Fruit fly (Drosophila melanogaster) whole organism, embryonic: ENCODE results near the gene CG13032.
A peak's percentile ranks its signal among the peaks of the same experiment; 100 is the strongest.

Source experiments
- CG10431 ChIP-seq: fragments of 200-800 bp; sonication (Bioruptor generic); optimal IDR thresholded peaks from 3 replicates; lab custom pipeline; 2018; ENCODE audit warnings: missing biosample characterization, mild to moderate bottlenecking, missing genetic modification characterization
- CG10462 ChIP-seq: fragments of 200-800 bp; sonication (Bioruptor generic); optimal IDR thresholded peaks from 2 replicates; lab custom pipeline; 2016; ENCODE audit warnings: missing biosample characterization, missing genetic modification characterization
- CG10654 ChIP-seq: fragments of 200-800 bp; sonication (Bioruptor generic); optimal IDR thresholded peaks from 2 replicates; lab custom pipeline; 2016; ENCODE audit warnings: missing biosample characterization, missing genetic modification characterization
- CG11456 ChIP-seq: fragments of 200-800 bp; sonication (Bioruptor generic); IDR thresholded peaks from 3 replicates; pipeline ENCODE4 v1.3.6; 2022; ENCODE audit warnings: missing biosample characterization, missing genetic modification characterization
- CG13296 ChIP-seq: fragments of 200-800 bp; sonication (Bioruptor generic); optimal IDR thresholded peaks from 3 replicates; lab custom pipeline; 2018; ENCODE audit warnings: missing biosample characterization, mild to moderate bottlenecking, missing genetic modification characterization
- CG13894 ChIP-seq: fragments of 200-800 bp; sonication (Bioruptor generic); optimal IDR thresholded peaks from 3 replicates; lab custom pipeline; 2018; ENCODE audit warnings: missing biosample characterization, mild to moderate bottlenecking, missing genetic modification characterization, moderate library complexity
- CG14441 ChIP-seq: fragments of 200-800 bp; sonication (Bioruptor generic); IDR thresholded peaks from 2 replicates; pipeline ENCODE4 v1.3.6; 2022; ENCODE audit warnings: missing biosample characterization, missing genetic modification characterization
- CG1529 ChIP-seq: fragments of 200-800 bp; sonication (Bioruptor generic); optimal IDR thresholded peaks from 3 replicates; lab custom pipeline; 2018; ENCODE audit warnings: missing biosample characterization, missing genetic modification characterization
- CG17186 ChIP-seq: fragments of 200-800 bp; sonication (Bioruptor generic); optimal IDR thresholded peaks from 3 replicates; lab custom pipeline; 2017; ENCODE audit warnings: missing biosample characterization, missing genetic modification reagents, missing genetic modification characterization
- CG17802 ChIP-seq: fragments of 200-800 bp; sonication (Bioruptor generic); optimal IDR thresholded peaks from 2 replicates; lab custom pipeline; 2018; ENCODE audit warnings: missing biosample characterization, mild to moderate bottlenecking, missing genetic modification characterization, moderate library complexity
- CG1832 ChIP-seq: fragments of 200-800 bp; sonication (Bioruptor generic); optimal IDR thresholded peaks from 2 replicates; lab custom pipeline; 2017; ENCODE audit warnings: missing biosample characterization, mild to moderate bottlenecking, missing genetic modification characterization, inconsistent platforms
- CG2116 ChIP-seq: fragments of 200-800 bp; sonication (Bioruptor generic); optimal IDR thresholded peaks from 3 replicates; lab custom pipeline; 2018; ENCODE audit warnings: missing biosample characterization, mild to moderate bottlenecking, missing genetic modification characterization
- CG30020 ChIP-seq: fragments of 200-800 bp; optimal IDR thresholded peaks from 2 replicates; lab custom pipeline; 2019; ENCODE audit warnings: missing biosample characterization, mild to moderate bottlenecking, missing genetic modification characterization, moderate library complexity
- CG3281 ChIP-seq: fragments of 200-800 bp; sonication (Bioruptor generic); optimal IDR thresholded peaks from 3 replicates; lab custom pipeline; 2017; ENCODE audit warnings: missing biosample characterization, mild to moderate bottlenecking, missing genetic modification characterization
- CG3847 ChIP-seq: fragments of 200-800 bp; sonication (Bioruptor generic); IDR thresholded peaks from 2 replicates; pipeline ENCODE4 v1.3.6; 2022; ENCODE audit warnings: missing biosample characterization, missing genetic modification characterization
- CG42726 ChIP-seq: fragments of 200-800 bp; sonication (Bioruptor generic); IDR thresholded peaks from 2 replicates; pipeline ENCODE4 v1.3.6; 2022; ENCODE audit warnings: missing biosample characterization, missing genetic modification characterization; ENCODE audit not compliant: partially characterized antibody
- CG4730 ChIP-seq: fragments of 200-800 bp; sonication (Bioruptor generic); IDR thresholded peaks from 2 replicates; pipeline ENCODE4 v1.3.6; 2022; ENCODE audit warnings: missing biosample characterization, missing genetic modification characterization
- CG6175 ChIP-seq: fragments of 200-800 bp; sonication (Bioruptor generic); IDR thresholded peaks from 3 replicates; pipeline ENCODE4 v1.3.6; 2022; ENCODE audit warnings: missing biosample characterization, missing genetic modification characterization
- CG7839 ChIP-seq: fragments of 200-800 bp; sonication (Bioruptor generic); optimal IDR thresholded peaks from 3 replicates; lab custom pipeline; 2018; ENCODE audit warnings: missing biosample characterization, mild to moderate bottlenecking, missing genetic modification characterization, moderate library complexity
- CG9727 ChIP-seq: fragments of 200-800 bp; sonication (Bioruptor generic); optimal IDR thresholded peaks from 3 replicates; lab custom pipeline; 2017; ENCODE audit warnings: missing biosample characterization, mild to moderate bottlenecking, missing genetic modification characterization
- Chrac-16 ChIP-seq: fragments of 200-800 bp; sonication (Bioruptor generic); optimal IDR thresholded peaks from 3 replicates; lab custom pipeline; 2016; ENCODE audit warnings: missing biosample characterization, missing genetic modification characterization
- Doc2 ChIP-seq: fragments of 200-800 bp; sonication (Bioruptor generic); IDR thresholded peaks from 2 replicates; pipeline ENCODE4 v1.3.6; 2022; ENCODE audit warnings: missing biosample characterization, missing genetic modification characterization
- Dref ChIP-seq: fragments of 200-800 bp; sonication (Bioruptor generic); IDR thresholded peaks from 2 replicates; pipeline ENCODE4 v1.3.6; 2022; ENCODE audit warnings: missing biosample characterization, missing genetic modification characterization
- Drgx ChIP-seq: fragments of 200-800 bp; sonication (Bioruptor generic); IDR thresholded peaks from 2 replicates; pipeline ENCODE4 v1.3.6; 2022; ENCODE audit warnings: missing biosample characterization, missing genetic modification characterization
- ERR ChIP-seq: fragments of 200-800 bp; sonication (Bioruptor generic); optimal IDR thresholded peaks from 2 replicates; lab custom pipeline; 2016; ENCODE audit warnings: missing biosample characterization, missing genetic modification characterization
- NFAT ChIP-seq: fragments of 200-800 bp; sonication (Bioruptor generic); IDR thresholded peaks from 2 replicates; pipeline ENCODE4 v1.3.6; 2022; ENCODE audit warnings: missing biosample characterization, missing genetic modification characterization
- Nf-YC ChIP-seq: fragments of 200-800 bp; optimal IDR thresholded peaks from 3 replicates; lab custom pipeline; 2019; ENCODE audit warnings: missing biosample characterization, mild to moderate bottlenecking, missing genetic modification characterization, moderate library complexity
- Oli ChIP-seq: fragments of 200-800 bp; sonication (Bioruptor generic); optimal IDR thresholded peaks from 2 replicates; lab custom pipeline; 2018; ENCODE audit warnings: missing biosample characterization, mild to moderate bottlenecking, missing genetic modification characterization, moderate library complexity
- Rfx ChIP-seq: fragments of 200-800 bp; sonication (Bioruptor generic); IDR thresholded peaks from 2 replicates; pipeline ENCODE4 v1.3.6; 2022; ENCODE audit warnings: missing biosample characterization, missing genetic modification characterization
- Six4 ChIP-seq: fragments of 200-800 bp; sonication (Bioruptor generic); optimal IDR thresholded peaks from 2 replicates; lab custom pipeline; 2016; ENCODE audit warnings: missing biosample characterization, missing genetic modification characterization
- ara ChIP-seq: fragments of 200-800 bp; sonication (Bioruptor generic); IDR thresholded peaks from 2 replicates; pipeline ENCODE4 v1.3.6; 2022; ENCODE audit warnings: missing biosample characterization, missing genetic modification characterization
- bsh ChIP-seq, 2 experiments: fragments of 200-800 bp; sonication (Bioruptor generic); optimal IDR thresholded peaks; 2 replicates each; lab custom pipeline; 2017 to 2018; ENCODE audit warnings: mild to moderate bottlenecking in 2 of 2, missing biosample characterization in 2 of 2, missing genetic modification characterization in 2 of 2, moderate library complexity in 1 of 2
- chn ChIP-seq: fragments of 200-800 bp; sonication (Bioruptor generic); optimal IDR thresholded peaks from 2 replicates; lab custom pipeline; 2016; ENCODE audit warnings: missing biosample characterization, missing genetic modification characterization
- crp ChIP-seq, 2 experiments: fragments of 200-800 bp; sonication (Bioruptor generic); optimal IDR thresholded peaks; 2 replicates in 1 of 2; 3 replicates in 1 of 2; lab custom pipeline; 2017; ENCODE audit warnings: missing biosample characterization in 2 of 2, missing genetic modification characterization in 2 of 2, mild to moderate bottlenecking in 1 of 2, moderate library complexity in 1 of 2
- her ChIP-seq: fragments of 200-800 bp; sonication (Bioruptor generic); optimal IDR thresholded peaks from 2 replicates; lab custom pipeline; 2016; ENCODE audit warnings: missing biosample characterization, missing genetic modification characterization
- ind ChIP-seq: fragments of 200-800 bp; sonication (Bioruptor generic); optimal IDR thresholded peaks from 3 replicates; lab custom pipeline; 2016; ENCODE audit warnings: missing biosample characterization, missing genetic modification characterization
- lola ChIP-seq, 3 experiments: fragments of >200 bp in 2 of 3; fragments of 200-800 bp in 1 of 3; sonication (Bioruptor generic) in 1 of 3; optimal IDR thresholded peaks; 2 replicates each; lab custom pipeline; 2017 to 2019; ENCODE audit warnings: missing biosample characterization in 3 of 3, missing genetic modification characterization in 3 of 3, mild to moderate bottlenecking in 1 of 3, moderate library complexity in 1 of 3
- psq ChIP-seq: fragments of 200-800 bp; sonication (Bioruptor generic); optimal IDR thresholded peaks from 2 replicates; lab custom pipeline; 2017; ENCODE audit warnings: missing biosample characterization, missing genetic modification characterization
- rib ChIP-seq: fragments of 200-800 bp; sonication (Bioruptor generic); IDR thresholded peaks from 2 replicates; pipeline ENCODE4 v1.3.6; 2022; ENCODE audit warnings: missing biosample characterization, missing genetic modification characterization
- sens ChIP-seq: fragments of 200-800 bp; sonication (Bioruptor generic); peaks from one replicate; lab custom pipeline; 2016; ENCODE audit warnings: missing biosample characterization, missing genetic modification characterization
- sim ChIP-seq: fragments of 200-800 bp; sonication (Bioruptor generic); IDR thresholded peaks from 2 replicates; pipeline ENCODE4 v1.3.6; 2022; ENCODE audit warnings: missing biosample characterization, missing genetic modification characterization
- sug ChIP-seq: fragments of 200-800 bp; optimal IDR thresholded peaks from 2 replicates; lab custom pipeline; 2019; ENCODE audit warnings: missing biosample characterization, mild to moderate bottlenecking, missing genetic modification characterization, moderate library complexity
- tap ChIP-seq: fragments of 200-800 bp; optimal IDR thresholded peaks from 3 replicates; lab custom pipeline; 2019; ENCODE audit warnings: missing biosample characterization, mild to moderate bottlenecking, missing genetic modification characterization, moderate library complexity
- tgo ChIP-seq: fragments of 200-800 bp; sonication (Bioruptor generic); IDR thresholded peaks from 3 replicates; pipeline ENCODE4 v1.3.6; 2022; ENCODE audit warnings: missing biosample characterization, missing genetic modification characterization
- tin ChIP-seq: fragments of 200-800 bp; sonication (Bioruptor generic); optimal IDR thresholded peaks from 3 replicates; lab custom pipeline; 2016; ENCODE audit warnings: missing biosample characterization, missing genetic modification characterization
- tll ChIP-seq, 2 experiments: fragments of 200-800 bp in 1 of 2; fragments of >200 bp in 1 of 2; sonication (Bioruptor generic) in 1 of 2; optimal IDR thresholded peaks; 2 replicates each; lab custom pipeline; 2017 to 2019; ENCODE audit warnings: missing biosample characterization in 2 of 2, missing genetic modification characterization in 2 of 2, mild to moderate bottlenecking in 1 of 2, moderate library complexity in 1 of 2
- ttk ChIP-seq: fragments of 200-800 bp; sonication (Bioruptor generic); IDR thresholded peaks from 2 replicates; pipeline ENCODE4 v2.1.2; 2022; ENCODE audit warnings: missing biosample characterization, missing genetic modification characterization
- vfl ChIP-seq: fragments of 200-800 bp; sonication (Bioruptor generic); optimal IDR thresholded peaks from 2 replicates; lab custom pipeline; 2016; ENCODE audit warnings: missing biosample characterization, missing genetic modification characterization
- wek ChIP-seq: fragments of 200-800 bp; sonication (Bioruptor generic); optimal IDR thresholded peaks from 3 replicates; lab custom pipeline; 2018; ENCODE audit warnings: missing biosample characterization, mild to moderate bottlenecking, missing genetic modification characterization, moderate library complexity

Gene CG13032

DNA sequence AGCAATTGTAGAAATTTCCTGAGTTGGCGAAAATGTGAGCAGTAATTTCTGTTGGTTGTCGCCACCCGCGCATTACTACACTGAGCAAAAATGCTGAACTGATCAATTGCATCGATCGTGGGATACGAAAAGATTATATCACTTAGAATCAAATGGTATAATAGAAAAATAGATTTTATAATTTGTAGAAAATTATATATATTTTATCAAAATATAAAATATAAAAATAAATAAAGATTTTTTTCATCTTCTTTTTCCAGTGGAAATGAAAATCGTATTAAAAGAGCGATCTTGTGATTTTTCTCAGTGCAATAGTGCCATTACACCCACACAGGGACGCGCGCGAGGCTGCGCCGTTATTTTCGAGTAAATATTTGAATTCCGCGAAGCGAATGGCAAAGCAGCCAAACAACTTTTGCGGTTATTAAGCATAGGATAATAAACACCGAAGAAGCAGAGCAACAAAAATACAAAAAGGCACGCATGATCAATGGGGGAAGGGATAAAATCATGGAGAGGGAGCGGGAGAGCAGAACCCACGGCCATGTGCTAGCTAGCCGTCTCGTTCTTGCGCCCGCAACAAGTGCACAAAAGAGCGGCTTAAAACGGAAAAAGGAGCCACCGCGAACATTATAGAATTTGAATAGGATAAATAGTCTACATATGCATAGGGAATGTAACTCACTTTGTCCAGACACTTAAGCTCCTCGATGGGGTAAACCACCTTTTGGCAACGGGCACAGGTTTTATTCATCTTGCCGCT is 36.7 kb downstream of the CG13032 start (continued):
- no peak for TF ChIP-seq ind
- TF ChIP-seq psq (GFP tag; lab: Kevin White, UChicago): no peak
- TF ChIP-seq tll (GFP tag; optimal IDR thresholded peaks at IDR 0.05; lab: Kevin White, UChicago): no peak
- no peak for TF ChIP-seq CG42726 (GFP tag; lab: Robert Waterston, UW)
- TF ChIP-seq NFAT (GFP tag; lab: Robert Waterston, UW): 0 out of 2 replicates have a peak, but pooled peaks have one; percentile 25
- 0 out of 2 replicates have a peak, but pooled peaks have one; percentile 16 for TF ChIP-seq ara
- no peak for TF ChIP-seq tap (tag; lab: Kevin White, UChicago)
- TF ChIP-seq CG3281: peak; percentile 59
- TF ChIP-seq her (GFP tag; lab: Kevin White, UChicago): no peak
- TF ChIP-seq Chrac-16 (GFP tag; lab: Kevin White, UChicago): no peak
- peak; percentile 39 for TF ChIP-seq Nf-YC (tag; lab: Kevin White, UChicago)
- TF ChIP-seq ERR: no peak
- peak; percentile 67 for TF ChIP-seq Rfx
- peak; percentile 6 for TF ChIP-seq CG13296
- TF ChIP-seq bsh (GFP tag; optimal IDR thresholded peaks at IDR 0.05; lab: Kevin White, UChicago): peak in 1 of 2 experiments; percentile 20
- peak; percentile 60; the same call in 2 of the 3 replicates for TF ChIP-seq tgo (GFP tag; lab: Robert Waterston, UW)
- TF ChIP-seq chn (GFP tag; lab: Kevin White, UChicago): no peak
- TF ChIP-seq CG10462 (GFP tag; lab: Kevin White, UChicago): no peak
- TF ChIP-seq CG10431: no peak
- TF ChIP-seq crp (GFP tag; optimal IDR thresholded peaks at IDR 0.05; lab: Kevin White, UChicago): no peak
- TF ChIP-seq Oli (tag; lab: Kevin White, UChicago): peak; percentile 41
- TF ChIP-seq CG17186: no peak
- TF ChIP-seq CG30020 (tag; lab: Kevin White, UChicago): no peak
- TF ChIP-seq Dref: no peak
- TF ChIP-seq lola (GFP tag; optimal IDR thresholded peaks at IDR 0.05; lab: Kevin White, UChicago): peak in 1 of 3 experiments; percentile 12
- 0 out of 2 replicates have a peak, but pooled peaks have one; percentile 8 for TF ChIP-seq rib (GFP tag; lab: Robert Waterston, UW)
- no peak for TF ChIP-seq ttk (GFP tag; lab: Robert Waterston, UW)
- TF ChIP-seq CG13894: no peak
- no peak for TF ChIP-seq CG17802
- peak; percentile 65 for TF ChIP-seq sens (GFP tag; lab: Kevin White, UChicago)
- peak; percentile 14 for TF ChIP-seq CG2116 (GFP tag; lab: Kevin White, UChicago)
- TF ChIP-seq Six4: peak; percentile 36
- no peak for TF ChIP-seq sug
- no peak for TF ChIP-seq CG6175 (GFP tag; lab: Robert Waterston, UW)
- no peak for TF ChIP-seq CG4730 (GFP tag; lab: Robert Waterston, UW)
- TF ChIP-seq CG9727 (GFP tag; lab: Kevin White, UChicago): peak; percentile 75
- TF ChIP-seq CG7839 (tag; lab: Kevin White, UChicago): peak; percentile 66
- peak; percentile 77 for TF ChIP-seq Drgx (GFP tag; lab: Robert Waterston, UW)
- peak; percentile 75 for TF ChIP-seq CG1832 (GFP tag; lab: Kevin White, UChicago)
- no peak for TF ChIP-seq Doc2 (GFP tag; lab: Robert Waterston, UW)
- TF ChIP-seq tin (GFP tag; lab: Kevin White, UChicago): no peak
- TF ChIP-seq vfl (GFP tag; lab: Kevin White, UChicago): no peak
- TF ChIP-seq CG14441: peak; percentile 63
- TF ChIP-seq CG11456: peak; percentile 78; the same call in 1 of the 3 replicates
- TF ChIP-seq CG1529 (GFP tag; lab: Kevin White, UChicago): no peak
- no peak for TF ChIP-seq sim
- TF ChIP-seq wek (GFP tag; lab: Kevin White, UChicago): no peak
- peak; percentile 41 for TF ChIP-seq CG10654 (GFP tag; lab: Kevin White, UChicago)
- TF ChIP-seq CG3847: peak; percentile 29; the same call in 1 of the 2 replicates
